Worm (Caenorhabditis elegans) whole organism, young adult: ENCODE results near the gene tdc-1.

Source experiments
- C06A6.2 ChIP-seq: fragments of 200-800 bp; sonication (Bioruptor generic); conservative IDR thresholded peaks from 2 replicates; pipeline ENCODE4 v1.3.6; 2022; ENCODE audit warnings: missing genetic modification characterization, missing compliant biosample characterization
- F10E7.11 ChIP-seq: sonication (generic microtip); optimal IDR thresholded peaks from 2 replicates; lab custom pipeline; 2017; ENCODE audit warnings: mild to moderate bottlenecking, missing genetic modification characterization, moderate library complexity, missing compliant biosample characterization
- F22D6.2 ChIP-seq: sonication (generic microtip); optimal IDR thresholded peaks from 2 replicates; lab custom pipeline; 2016; ENCODE audit warnings: mild to moderate bottlenecking, missing genetic modification characterization, missing compliant biosample characterization
- F23B12.7 ChIP-seq: sonication (generic microtip); optimal IDR thresholded peaks from 2 replicates; lab custom pipeline; 2017; ENCODE audit warnings: missing genetic modification characterization, mild to moderate bottlenecking, missing compliant biosample characterization, antibody characterized with exemption, moderate library complexity; ENCODE audit not compliant: insufficient read depth
- F33H1.4 ChIP-seq: fragments of 200-800 bp; sonication (Bioruptor generic); IDR thresholded peaks from 2 replicates; pipeline ENCODE4 v1.3.6; 2022; ENCODE audit warnings: missing genetic modification reagents, missing genetic modification characterization, missing compliant biosample characterization
- F49E8.2 ChIP-seq: sonication (generic microtip); optimal IDR thresholded peaks from 3 replicates; lab custom pipeline; 2017; ENCODE audit warnings: missing genetic modification characterization, mild to moderate bottlenecking, missing compliant biosample characterization, antibody characterized with exemption, moderate library complexity; ENCODE audit not compliant: insufficient read depth
- F55B11.4 ChIP-seq: sonication (generic microtip); optimal IDR thresholded peaks from 2 replicates; lab custom pipeline; 2016; ENCODE audit warnings: missing compliant biosample characterization, missing genetic modification characterization, borderline replicate concordance; ENCODE audit not compliant: insufficient read depth
- K11D2.4 ChIP-seq: fragments of 200-800 bp; sonication (Bioruptor generic); IDR thresholded peaks from 2 replicates; pipeline ENCODE4 v1.3.6; 2022; ENCODE audit warnings: missing genetic modification reagents, missing genetic modification characterization, missing compliant biosample characterization
- T07F8.4 ChIP-seq: sonication (generic microtip); optimal IDR thresholded peaks from 2 replicates; lab custom pipeline; 2016; ENCODE audit warnings: mild to moderate bottlenecking, missing genetic modification characterization, moderate library complexity, missing compliant biosample characterization
- Y53G8AR.9 ChIP-seq: fragments of 200-800 bp; sonication (Bioruptor generic); conservative IDR thresholded peaks from 2 replicates; pipeline ENCODE4 v1.3.6; 2022; ENCODE audit warnings: missing genetic modification reagents, missing genetic modification characterization, missing compliant biosample characterization
- Y79H2A.3 ChIP-seq: fragments of 200-800 bp; sonication (Bioruptor generic); conservative IDR thresholded peaks from 2 replicates; pipeline ENCODE4 v1.3.6; 2022; ENCODE audit warnings: missing genetic modification reagents, missing genetic modification characterization, missing compliant biosample characterization
- cebp-2 ChIP-seq: fragments of 200-800 bp; sonication (Bioruptor generic); IDR thresholded peaks from 2 replicates; pipeline ENCODE4 v1.3.6; 2022; ENCODE audit warnings: missing genetic modification characterization, missing compliant biosample characterization
- ceh-100 ChIP-seq: fragments of 200-800 bp; sonication (Bioruptor generic); IDR thresholded peaks from 2 replicates; pipeline ENCODE4 v1.3.6; 2022; ENCODE audit warnings: missing genetic modification reagents, missing genetic modification characterization, missing compliant biosample characterization
- ceh-27 ChIP-seq: fragments of 200-800 bp; sonication (Bioruptor generic); optimal IDR thresholded peaks from 2 replicates; lab custom pipeline; 2018; ENCODE audit warnings: mild to moderate bottlenecking, missing genetic modification characterization, moderate library complexity, missing compliant biosample characterization
- dox-1 ChIP-seq: fragments of 200-800 bp; sonication (Bioruptor generic); IDR thresholded peaks from 2 replicates; pipeline ENCODE4 v1.3.6; 2022; ENCODE audit warnings: missing genetic modification reagents, missing genetic modification characterization, missing compliant biosample characterization
- ets-4 ChIP-seq: fragments of 200-800 bp; sonication (Bioruptor generic); optimal IDR thresholded peaks from 2 replicates; lab custom pipeline; 2018; ENCODE audit warnings: mild to moderate bottlenecking, missing genetic modification characterization, missing compliant biosample characterization
- fkh-3 ChIP-seq: sonication (generic microtip); optimal IDR thresholded peaks from 2 replicates; lab custom pipeline; 2016; ENCODE audit warnings: mild to moderate bottlenecking, missing genetic modification characterization, missing compliant biosample characterization
- hrde-1 ChIP-seq: sonication (generic microtip); optimal IDR thresholded peaks from 2 replicates; lab custom pipeline; 2016; ENCODE audit warnings: missing genetic modification characterization, mild to moderate bottlenecking, missing compliant biosample characterization, moderate library complexity, missing genotype, missing genetic modification reagents, borderline replicate concordance
- let-607 ChIP-seq, 2 experiments: fragments of 200-800 bp in 1 of 2; sonication (Bioruptor generic) in 1 of 2; sonication (generic microtip) in 1 of 2; optimal IDR thresholded peaks; 2 replicates each; lab custom pipeline; 2016 to 2018; ENCODE audit warnings: mild to moderate bottlenecking in 2 of 2, missing compliant biosample characterization in 2 of 2, missing genetic modification characterization in 2 of 2, moderate library complexity in 2 of 2, missing genotype in 1 of 2
- lin-35 ChIP-seq, 3 experiments: fragments of 150-350 bp in 2 of 3; sonication (generic microtip) in 1 of 3; optimal IDR thresholded peaks; 2 replicates each; lab custom pipeline; 2014 to 2018; ENCODE audit warnings: missing biosample characterization in 3 of 3, missing genetic modification characterization in 3 of 3, missing genetic modification reagents in 3 of 3
- madf-10 ChIP-seq: sonication (generic microtip); optimal IDR thresholded peaks from 2 replicates; lab custom pipeline; 2016; ENCODE audit warnings: mild to moderate bottlenecking, missing genetic modification characterization, missing compliant biosample characterization
- madf-3 ChIP-seq: fragments of 200-800 bp; sonication (Bioruptor generic); IDR thresholded peaks from 2 replicates; pipeline ENCODE4 v1.3.6; 2022; ENCODE audit warnings: missing genetic modification reagents, missing genetic modification characterization, missing compliant biosample characterization
- madf-6 ChIP-seq: fragments of 200-800 bp; sonication (Bioruptor generic); IDR thresholded peaks from 2 replicates; pipeline ENCODE4 v1.3.6; 2022; ENCODE audit warnings: missing genetic modification reagents, missing genetic modification characterization, missing compliant biosample characterization
- mcd-1 ChIP-seq: fragments of 200-800 bp; sonication (Bioruptor generic); IDR thresholded peaks from 2 replicates; pipeline ENCODE4 v1.3.6; 2022; ENCODE audit warnings: missing genetic modification reagents, missing genetic modification characterization, missing compliant biosample characterization
- mel-28 ChIP-seq: sonication (generic microtip); optimal IDR thresholded peaks from 2 replicates; lab custom pipeline; 2016; ENCODE audit warnings: borderline replicate concordance, mild to moderate bottlenecking, missing genetic modification characterization, missing compliant biosample characterization
- mes-4 ChIP-seq: sonication (generic microtip); optimal IDR thresholded peaks from 2 replicates; lab custom pipeline; 2016; ENCODE audit warnings: missing genotype, missing genetic modification characterization, missing compliant biosample characterization
- nfya-1 ChIP-seq: sonication (generic microtip); optimal IDR thresholded peaks from 2 replicates; lab custom pipeline; 2017; ENCODE audit warnings: antibody characterized with exemption, missing compliant biosample characterization, missing genetic modification characterization, borderline replicate concordance; ENCODE audit not compliant: insufficient read depth
- nfya-2 ChIP-seq: fragments of 200-800 bp; sonication (Bioruptor generic); IDR thresholded peaks from 2 replicates; pipeline ENCODE4 v1.3.6; 2022; ENCODE audit warnings: missing genetic modification reagents, missing genetic modification characterization, missing compliant biosample characterization
- nhr-179 ChIP-seq: sonication (generic microtip); optimal IDR thresholded peaks from 2 replicates; lab custom pipeline; 2016; ENCODE audit warnings: mild to moderate bottlenecking, missing genetic modification characterization, missing compliant biosample characterization
- rec-8 ChIP-seq, 2 experiments: sonication (generic microtip); optimal IDR thresholded peaks; 2 replicates each; lab custom pipeline; 2016; ENCODE audit warnings: mild to moderate bottlenecking in 2 of 2, missing genetic modification characterization in 2 of 2, missing genetic modification reagents in 2 of 2, missing genotype in 2 of 2, missing biosample characterization in 1 of 2, missing compliant biosample characterization in 1 of 2, moderate library complexity in 1 of 2
- repo-1 ChIP-seq: sonication (generic microtip); optimal IDR thresholded peaks from 2 replicates; lab custom pipeline; 2017; ENCODE audit warnings: mild to moderate bottlenecking, missing genetic modification characterization, missing compliant biosample characterization
- snpc-1.3 ChIP-seq: sonication (generic microtip); optimal IDR thresholded peaks from 2 replicates; lab custom pipeline; 2017; ENCODE audit warnings: missing genetic modification characterization, mild to moderate bottlenecking, missing compliant biosample characterization, antibody characterized with exemption, moderate library complexity, missing genotype, missing genetic modification reagents; ENCODE audit not compliant: insufficient read depth
- snpc-3.4 ChIP-seq: sonication (generic microtip); optimal IDR thresholded peaks from 2 replicates; lab custom pipeline; 2017; ENCODE audit warnings: missing genetic modification characterization, mild to moderate bottlenecking, missing compliant biosample characterization, antibody characterized with exemption, moderate library complexity, missing genotype, missing genetic modification reagents
- somi-1 ChIP-seq: fragments of 200-800 bp; sonication (Bioruptor generic); optimal IDR thresholded peaks from 2 replicates; lab custom pipeline; 2018; ENCODE audit warnings: mild to moderate bottlenecking, missing genetic modification characterization, missing compliant biosample characterization
- tbp1 ChIP-seq: fragments of 200-800 bp; sonication (Bioruptor generic); optimal IDR thresholded peaks from 2 replicates; lab custom pipeline; 2018; ENCODE audit warnings: mild to moderate bottlenecking, missing genetic modification characterization, missing compliant biosample characterization
- tbx-9 ChIP-seq: sonication (generic microtip); optimal IDR thresholded peaks from 2 replicates; lab custom pipeline; 2016; ENCODE audit warnings: borderline replicate concordance, missing genetic modification characterization, inconsistent platforms, missing compliant biosample characterization
- unc-130 ChIP-seq: sonication (generic microtip); optimal IDR thresholded peaks from 2 replicates; lab custom pipeline; 2016; ENCODE audit warnings: missing genetic modification reagents, missing genetic modification characterization, missing compliant biosample characterization
- unc-62 ChIP-seq: fragments of 150-350 bp; optimal IDR thresholded peaks from 2 replicates; lab custom pipeline; 2014; ENCODE audit warnings: missing biosample characterization, missing genetic modification reagents, missing genetic modification characterization
- zim-3 ChIP-seq: sonication (generic microtip); optimal IDR thresholded peaks from 2 replicates; lab custom pipeline; 2017; ENCODE audit warnings: mild to moderate bottlenecking, missing genetic modification characterization, moderate library complexity, missing compliant biosample characterization
- ztf-18 ChIP-seq: sonication (generic microtip); optimal IDR thresholded peaks from 2 replicates; lab custom pipeline; 2016; ENCODE audit warnings: missing genotype, mild to moderate bottlenecking, missing genetic modification characterization, missing compliant biosample characterization
- ztf-25 ChIP-seq: fragments of 200-800 bp; sonication (Bioruptor generic); IDR thresholded peaks from 2 replicates; pipeline ENCODE4 v1.3.6; 2022; ENCODE audit warnings: missing genetic modification reagents, missing genetic modification characterization, missing compliant biosample characterization
- ztf-26 ChIP-seq: sonication (generic microtip); optimal IDR thresholded peaks from 2 replicates; lab custom pipeline; 2017; ENCODE audit warnings: missing genetic modification characterization, missing compliant biosample characterization
- ztf-3 ChIP-seq: fragments of 200-800 bp; sonication (Bioruptor generic); optimal IDR thresholded peaks from 2 replicates; lab custom pipeline; 2018; ENCODE audit warnings: mild to moderate bottlenecking, missing genetic modification characterization, missing compliant biosample characterization

tdc-1 gene

DNA sequence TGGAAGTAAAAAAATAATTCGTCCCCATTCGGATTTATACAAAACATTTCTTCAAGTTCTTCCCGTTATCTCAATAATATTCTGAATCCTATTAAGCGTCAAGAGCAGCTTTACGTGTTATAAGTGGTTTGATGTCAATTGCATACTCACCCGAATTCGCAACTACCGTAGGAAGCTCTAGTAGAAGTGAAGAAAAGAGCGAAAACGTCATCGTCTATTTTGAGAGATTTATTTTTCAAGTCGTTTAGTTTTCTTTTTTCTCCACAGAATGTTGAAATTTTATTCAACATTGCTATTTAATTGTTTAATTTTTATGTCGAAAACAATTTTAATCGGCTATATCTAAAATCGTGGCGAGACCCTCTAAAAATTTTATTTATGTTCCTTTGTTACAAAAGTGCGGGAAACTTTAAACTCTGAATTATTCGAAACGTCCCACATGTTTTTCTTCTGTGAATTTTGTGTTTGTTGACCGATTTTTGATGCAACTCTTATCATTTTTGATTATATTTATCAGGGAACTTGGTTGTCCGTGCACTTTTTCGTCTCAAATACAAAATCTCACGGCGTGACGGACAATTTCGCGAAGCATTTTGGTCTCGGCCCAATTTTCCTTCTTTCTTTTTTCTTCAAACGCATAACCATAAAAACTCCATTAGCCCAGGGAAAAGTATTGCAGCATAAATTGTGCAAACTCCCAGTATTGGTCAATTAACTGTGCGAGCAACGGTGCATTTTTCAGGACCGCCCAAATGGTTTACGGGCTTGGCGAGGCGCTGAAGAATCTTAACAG, at the start of gene tdc-1 (continued):
- no peak for TF ChIP-seq T07F8.4 (tag; lab: Kevin White, UChicago)
- TF ChIP-seq mes-4 (tag; lab: Kevin White, UChicago) = no peak
- TF ChIP-seq F22D6.2 (tag; lab: Kevin White, UChicago) = no peak
- TF ChIP-seq madf-10 = no peak
- TF ChIP-seq ztf-26 = no peak
- TF ChIP-seq K11D2.4 (GFP tag; lab: Robert Waterston, UW) = no peak
- TF ChIP-seq F33H1.4 (GFP tag; lab: Robert Waterston, UW) = peak; percentile 88
- no peak for TF ChIP-seq cebp-2 (GFP tag; lab: Robert Waterston, UW)
- no peak for TF ChIP-seq ets-4 (GFP tag; lab: Kevin White, UChicago)
- no peak for TF ChIP-seq hrde-1
- no peak for TF ChIP-seq nfya-2 (GFP tag; lab: Robert Waterston, UW)
- TF ChIP-seq nfya-1 (tag; lab: Kevin White, UChicago) = no peak
- no peak for TF ChIP-seq rec-8 (tag; optimal IDR thresholded peaks at IDR 0.05; lab: Kevin White, UChicago)
- no peak for TF ChIP-seq unc-130 (GFP tag; lab: Kevin White, UChicago)
- TF ChIP-seq mcd-1 (GFP tag; lab: Robert Waterston, UW) = no peak
- TF ChIP-seq nhr-179 (tag; lab: Kevin White, UChicago) = no peak
- no peak for TF ChIP-seq repo-1 (tag; lab: Kevin White, UChicago)
- TF ChIP-seq tbx-9 (tag; lab: Kevin White, UChicago) = no peak
- no peak for TF ChIP-seq F49E8.2 (tag; lab: Kevin White, UChicago)
- no peak for TF ChIP-seq Y53G8AR.9
- TF ChIP-seq ceh-100 (GFP tag; lab: Robert Waterston, UW) = no peak
- no peak for TF ChIP-seq lin-35 (GFP tag; optimal IDR thresholded peaks at IDR 0.05; lab: Kevin White, UChicago)
- no peak for TF ChIP-seq Y79H2A.3
- no peak for TF ChIP-seq ztf-18
- TF ChIP-seq let-607 (tag; optimal IDR thresholded peaks at IDR 0.05; lab: Kevin White, UChicago) = no peak
- no peak for TF ChIP-seq ceh-27
- TF ChIP-seq snpc-3.4 (tag; lab: Kevin White, UChicago) = no peak
- TF ChIP-seq unc-62 (GFP tag; lab: Kevin White, UChicago) = no peak
- TF ChIP-seq F55B11.4 (tag; lab: Kevin White, UChicago) = no peak
- peak; percentile 93 for TF ChIP-seq madf-6
- TF ChIP-seq somi-1 (GFP tag; lab: Kevin White, UChicago) = no peak
- TF ChIP-seq C06A6.2 (GFP tag; lab: Robert Waterston, UW) = no peak
- TF ChIP-seq ztf-25 (GFP tag; lab: Robert Waterston, UW) = no peak
- no peak for TF ChIP-seq tbp1 (GFP tag; lab: Kevin White, UChicago)
- TF ChIP-seq madf-3 = no peak
- no peak for TF ChIP-seq F23B12.7 (tag; lab: Kevin White, UChicago)
- TF ChIP-seq zim-3 = no peak
- TF ChIP-seq ztf-3 (GFP tag; lab: Kevin White, UChicago) = no peak
- TF ChIP-seq fkh-3 (tag; lab: Kevin White, UChicago) = no peak
- TF ChIP-seq F10E7.11 (tag; lab: Kevin White, UChicago) = no peak
- peak; percentile 20 for TF ChIP-seq snpc-1.3 (tag; lab: Kevin White, UChicago)
- no peak for TF ChIP-seq mel-28 (tag; lab: Kevin White, UChicago)
- peak; percentile 7; the same call in 1 of the 2 replicates for TF ChIP-seq dox-1
